Worm (Caenorhabditis elegans) whole organism, late embryonic: ENCODE results near the gene srg-54.

Experiments used
- C08G9.2 ChIP-seq: sonication (generic microtip); optimal IDR thresholded peaks from 2 replicates; lab custom pipeline; 2016; ENCODE audit warnings: mild to moderate bottlenecking, missing genetic modification characterization, moderate library complexity, missing compliant biosample characterization
- T23F11.4 ChIP-seq: fragments of 200-800 bp; sonication (Bioruptor generic); optimal IDR thresholded peaks from 2 replicates; lab custom pipeline; 2018; ENCODE audit warnings: mild to moderate bottlenecking, missing genetic modification characterization, missing compliant biosample characterization
- ama-1 ChIP-seq: fragments of 150-350 bp; optimal IDR thresholded peaks from 2 replicates; lab custom pipeline; 2014
- ets-4 ChIP-seq: sonication (generic microtip); optimal IDR thresholded peaks from 2 replicates; lab custom pipeline; 2016; ENCODE audit warnings: missing genetic modification characterization, missing compliant biosample characterization
- fkh-10 ChIP-seq: fragments of 150-350 bp; optimal IDR thresholded peaks from 2 replicates; lab custom pipeline; 2014; ENCODE audit warnings: missing biosample characterization, missing genetic modification reagents, missing genetic modification characterization
- npax-4 ChIP-seq: sonication (generic microtip); optimal IDR thresholded peaks from 2 replicates; lab custom pipeline; 2016; ENCODE audit warnings: missing genetic modification characterization, missing compliant biosample characterization
- odd-2 ChIP-seq: sonication (generic microtip); optimal IDR thresholded peaks from 2 replicates; lab custom pipeline; 2017; ENCODE audit warnings: antibody characterized with exemption, mild to moderate bottlenecking, missing genetic modification characterization, missing compliant biosample characterization
- pag-3 ChIP-seq: sonication (generic microtip); optimal IDR thresholded peaks from 2 replicates; lab custom pipeline; 2016; ENCODE audit warnings: missing compliant biosample characterization, missing genetic modification characterization, borderline replicate concordance
- pha-2 ChIP-seq: sonication (generic microtip); optimal IDR thresholded peaks from 2 replicates; lab custom pipeline; 2017; ENCODE audit warnings: mild to moderate bottlenecking, missing genetic modification characterization, missing compliant biosample characterization
- pha-4 ChIP-seq: fragments of 150-350 bp; optimal IDR thresholded peaks from 2 replicates; lab custom pipeline; 2018; ENCODE audit warnings: missing biosample characterization, missing genetic modification reagents, missing genetic modification characterization
- sox-2 ChIP-seq: fragments of 200-800 bp; sonication (Bioruptor generic); IDR thresholded peaks from 2 replicates; pipeline ENCODE4 v1.3.6; 2022; ENCODE audit warnings: missing genetic modification reagents, missing genetic modification characterization, missing compliant biosample characterization
- unc-3 ChIP-seq, 2 experiments: fragments of 200-800 bp in 1 of 2; sonication (Bioruptor generic) in 1 of 2; sonication (generic microtip) in 1 of 2; conservative IDR thresholded peaks in 1 of 2; optimal IDR thresholded peaks in 1 of 2; 2 replicates each; pipeline versions ENCODE4 v1.3.6 to Lab custom; 2016 to 2022; ENCODE audit warnings: missing compliant biosample characterization in 2 of 2, missing genetic modification characterization in 2 of 2, missing genetic modification reagents in 1 of 2

DNA sequence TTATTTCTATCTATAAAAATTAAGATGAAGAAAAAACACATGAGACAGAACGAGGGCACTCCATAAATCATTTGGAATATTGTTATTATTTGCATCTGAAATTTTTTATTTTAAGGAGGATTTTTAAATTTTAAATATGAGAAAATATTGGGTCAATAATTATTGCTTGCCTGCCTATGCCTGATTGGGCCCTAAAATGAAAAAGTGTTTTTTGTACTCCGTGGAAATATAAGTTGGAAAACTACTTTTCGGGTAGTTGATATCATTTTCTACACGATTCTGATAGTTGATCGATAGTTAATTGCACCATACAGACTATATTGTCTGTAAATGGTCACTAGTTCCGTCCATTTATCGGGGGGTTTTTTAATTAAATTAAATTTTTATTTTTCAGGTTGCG is 4.2 kb upstream of the srg-54 start, which contains the start of gene srg-55:
- no peak for TF ChIP-seq pha-2 (tag; lab: Kevin White, UChicago)
- no peak for TF ChIP-seq unc-3 (GFP tag; conservative IDR thresholded peaks at IDR 0.05; lab: Robert Waterston, UW)
- TF ChIP-seq unc-3 (tag; optimal IDR thresholded peaks at IDR 0.05; lab: Kevin White, UChicago): no peak
- no peak for TF ChIP-seq pha-4 (tag; lab: Kevin White, UChicago)
- no peak for TF ChIP-seq ama-1 (lab: Kevin White, UChicago)
- TF ChIP-seq fkh-10 (GFP tag; lab: Kevin White, UChicago): no peak
- TF ChIP-seq ets-4 (tag; lab: Kevin White, UChicago): no peak
- TF ChIP-seq C08G9.2 (tag; lab: Kevin White, UChicago): no peak
- no peak for TF ChIP-seq odd-2
- TF ChIP-seq npax-4 (tag; lab: Kevin White, UChicago): no peak
- no peak for TF ChIP-seq sox-2 (GFP tag; lab: Robert Waterston, UW)
- TF ChIP-seq T23F11.4 (GFP tag; lab: Kevin White, UChicago): no peak
- TF ChIP-seq pag-3: no peak
